Worm (Caenorhabditis elegans): Measurements from ENCODE around the gene H18N23.2.
"Not testable (repeated sequence)": the region's sequence is repeated elsewhere in the genome, so short reads cannot be mapped to it uniquely, and the experiment has no call there.

Gene H18N23.2

DNA sequence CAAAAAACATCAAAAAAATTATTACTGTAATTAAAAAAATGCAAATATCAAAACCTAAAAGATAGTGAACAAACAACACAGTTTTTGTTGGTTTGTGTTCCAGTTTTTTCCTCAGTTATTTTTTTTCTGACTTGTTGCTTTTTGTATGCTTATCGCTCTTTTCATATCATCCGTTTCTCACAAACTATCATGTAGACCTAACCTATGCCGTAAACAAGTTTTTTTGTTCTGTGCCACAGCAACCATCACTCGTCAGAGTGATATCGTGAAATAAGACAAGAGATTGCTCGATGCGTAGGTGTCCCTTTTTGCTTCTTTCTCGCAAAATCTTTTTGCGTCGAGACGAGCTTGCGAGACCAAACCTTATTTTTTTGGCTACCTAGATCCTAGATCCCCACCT is 31.6 kb upstream of the H18N23.2 start:
- TF ChIP-seq sea-1 (GFP tag; conservative IDR thresholded peaks at IDR 0.05) (no peak), pes-1 (GFP tag; IDR thresholded peaks at IDR 0.05) (no peak), B0310.2 (tag; optimal IDR thresholded peaks at IDR 0.05) (no peak), hmg-4 (GFP tag; optimal IDR thresholded peaks at IDR 0.05) (no peak), hmbx-1 (tag; optimal IDR thresholded peaks at IDR 0.05) (no peak), scrt-1 (GFP tag; IDR thresholded peaks at IDR 0.05) (no peak), tbx-11 (GFP tag; IDR thresholded peaks at IDR 0.05) (no peak), ets-7 (tag; optimal IDR thresholded peaks at IDR 0.05) (no peak), ama-1 (optimal IDR thresholded peaks at IDR 0.05) (no peak), hnd-1 (tag; optimal IDR thresholded peaks at IDR 0.05) (no peak), aly-1 (tag; optimal IDR thresholded peaks at IDR 0.05) (no peak), flt-1 (GFP tag; IDR thresholded peaks at IDR 0.05) (no peak), tra-4 (tag; optimal IDR thresholded peaks at IDR 0.05) (no peak), ceh-36 (tag; optimal IDR thresholded peaks at IDR 0.05) (no peak), ceh-13 (GFP tag; optimal IDR thresholded peaks at IDR 0.05) (no peak), tbx-37 (GFP tag; conservative IDR thresholded peaks at IDR 0.05) (no peak), F13C5.2 (tag; optimal IDR thresholded peaks at IDR 0.05) (no peak)

- TF ChIP-seq ceh-13 (GFP tag; optimal IDR thresholded peaks at IDR 0.05) (no peak), hnd-1 (tag; optimal IDR thresholded peaks at IDR 0.05) (no peak), B0310.2 (tag; optimal IDR thresholded peaks at IDR 0.05) (no peak), hmg-4 (GFP tag; optimal IDR thresholded peaks at IDR 0.05) (no peak), ceh-36 (tag; optimal IDR thresholded peaks at IDR 0.05) (no peak), scrt-1 (GFP tag; IDR thresholded peaks at IDR 0.05) (no peak), pes-1 (GFP tag; IDR thresholded peaks at IDR 0.05) (no peak), ets-7 (tag; optimal IDR thresholded peaks at IDR 0.05) (no peak), sea-1 (GFP tag; conservative IDR thresholded peaks at IDR 0.05) (no peak), tra-4 (tag; optimal IDR thresholded peaks at IDR 0.05) (no peak), ama-1 (optimal IDR thresholded peaks at IDR 0.05) (no peak), F13C5.2 (tag; optimal IDR thresholded peaks at IDR 0.05) (no peak), tbx-11 (GFP tag; IDR thresholded peaks at IDR 0.05) (no peak), aly-1 (tag; optimal IDR thresholded peaks at IDR 0.05) (no peak), flt-1 (GFP tag; IDR thresholded peaks at IDR 0.05) (no peak)
Measured at ce11 chrX:17670379-17671077, 29.9 kb upstream of the H18N23.2 start, which contains the start of gene T23E7.2. Gene T23E7.2, plus strand, starts transcription at chrX:17671027.

DNA sequence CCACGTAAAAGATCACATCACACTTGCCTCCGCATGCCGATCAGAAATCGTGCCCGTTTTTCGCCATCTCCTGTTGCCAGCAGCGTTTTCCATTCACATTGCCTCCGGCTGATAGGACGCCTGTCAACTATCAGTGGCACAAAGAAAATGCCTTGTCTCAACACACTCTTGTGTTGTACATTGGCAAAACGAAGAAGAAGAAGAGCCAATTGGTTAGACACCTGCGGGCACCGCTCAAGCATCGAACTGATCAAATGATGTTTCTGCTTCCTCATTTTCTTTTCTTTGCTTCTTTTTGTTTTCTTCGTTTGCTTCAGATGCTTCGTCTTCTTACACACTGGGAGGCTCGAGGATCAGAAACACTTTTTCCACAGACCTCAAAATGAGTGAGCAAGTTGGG is 26.6 kb upstream of the H18N23.2 start:
- no peak for TF ChIP-seq ets-7 (tag; optimal IDR thresholded peaks at IDR 0.05)
- TF ChIP-seq hnd-1 (tag; optimal IDR thresholded peaks at IDR 0.05) = no peak
- TF ChIP-seq tbx-37 (GFP tag; conservative IDR thresholded peaks at IDR 0.05) = no peak
- TF ChIP-seq tra-4 (tag; optimal IDR thresholded peaks at IDR 0.05) = no peak
- no peak for TF ChIP-seq F13C5.2 (tag; optimal IDR thresholded peaks at IDR 0.05)
- TF ChIP-seq ceh-36 (tag; optimal IDR thresholded peaks at IDR 0.05) = no peak
- TF ChIP-seq flt-1 (GFP tag; IDR thresholded peaks at IDR 0.05) = no peak
- no peak for TF ChIP-seq ama-1 (optimal IDR thresholded peaks at IDR 0.05)
- no peak for TF ChIP-seq ceh-13 (GFP tag; optimal IDR thresholded peaks at IDR 0.05)
- TF ChIP-seq pes-1 (GFP tag; IDR thresholded peaks at IDR 0.05) = no peak
- no peak for TF ChIP-seq scrt-1 (GFP tag; IDR thresholded peaks at IDR 0.05)
- no peak for TF ChIP-seq hmg-4 (GFP tag; optimal IDR thresholded peaks at IDR 0.05)
- no peak for TF ChIP-seq tbx-11 (GFP tag; IDR thresholded peaks at IDR 0.05)
- no peak for TF ChIP-seq hmbx-1 (tag; optimal IDR thresholded peaks at IDR 0.05)
- TF ChIP-seq aly-1 (tag; optimal IDR thresholded peaks at IDR 0.05) = no peak

DNA sequence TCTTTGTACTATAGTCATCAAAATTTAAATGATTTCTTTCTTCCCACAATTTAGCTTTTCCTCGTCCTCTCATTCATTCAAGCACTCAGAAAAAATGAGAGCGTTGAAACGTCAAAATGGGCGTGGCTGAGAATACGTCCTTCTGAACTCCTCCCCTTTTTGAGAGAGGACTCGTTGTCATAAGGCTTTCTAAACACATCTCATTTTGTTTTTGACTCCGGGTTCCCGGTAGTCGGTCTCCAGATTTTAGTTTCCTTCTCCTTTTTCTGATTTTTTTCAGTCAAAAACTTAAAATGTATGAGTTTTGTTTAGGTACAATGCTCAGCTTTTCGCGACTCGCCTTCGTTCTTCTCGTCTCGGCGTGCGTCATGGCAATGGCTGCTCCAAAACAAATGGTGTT is 21.5 kb upstream of the H18N23.2 start, which contains the start of gene nlp-6:
Gene nlp-6, plus strand, starts transcription at position 301 of the 400 bp plus-strand sequence.
- no peak for TF ChIP-seq scrt-1 (GFP tag; IDR thresholded peaks at IDR 0.05)
- no peak for TF ChIP-seq ets-7 (tag; optimal IDR thresholded peaks at IDR 0.05)
- no peak for TF ChIP-seq tbx-37 (GFP tag; conservative IDR thresholded peaks at IDR 0.05)
- TF ChIP-seq flt-1 (GFP tag; IDR thresholded peaks at IDR 0.05) = no peak
- TF ChIP-seq F13C5.2 (tag; optimal IDR thresholded peaks at IDR 0.05) = no peak
- TF ChIP-seq hmbx-1 (tag; optimal IDR thresholded peaks at IDR 0.05) = no peak
- no peak for TF ChIP-seq ama-1 (optimal IDR thresholded peaks at IDR 0.05)
- no peak for TF ChIP-seq pes-1 (GFP tag; IDR thresholded peaks at IDR 0.05)
- no peak for TF ChIP-seq hnd-1 (tag; optimal IDR thresholded peaks at IDR 0.05)
- no peak for TF ChIP-seq ceh-13 (GFP tag; optimal IDR thresholded peaks at IDR 0.05)
- TF ChIP-seq aly-1 (tag; optimal IDR thresholded peaks at IDR 0.05) = no peak
- no peak for TF ChIP-seq sea-1 (GFP tag; conservative IDR thresholded peaks at IDR 0.05)
- TF ChIP-seq tbx-11 (GFP tag; IDR thresholded peaks at IDR 0.05) = no peak
- no peak for TF ChIP-seq B0310.2 (tag; optimal IDR thresholded peaks at IDR 0.05)
- no peak for TF ChIP-seq tra-4 (tag; optimal IDR thresholded peaks at IDR 0.05)
- TF ChIP-seq ceh-36 (tag; optimal IDR thresholded peaks at IDR 0.05) = no peak
- TF ChIP-seq hmg-4 (GFP tag; optimal IDR thresholded peaks at IDR 0.05) = no peak

DNA sequence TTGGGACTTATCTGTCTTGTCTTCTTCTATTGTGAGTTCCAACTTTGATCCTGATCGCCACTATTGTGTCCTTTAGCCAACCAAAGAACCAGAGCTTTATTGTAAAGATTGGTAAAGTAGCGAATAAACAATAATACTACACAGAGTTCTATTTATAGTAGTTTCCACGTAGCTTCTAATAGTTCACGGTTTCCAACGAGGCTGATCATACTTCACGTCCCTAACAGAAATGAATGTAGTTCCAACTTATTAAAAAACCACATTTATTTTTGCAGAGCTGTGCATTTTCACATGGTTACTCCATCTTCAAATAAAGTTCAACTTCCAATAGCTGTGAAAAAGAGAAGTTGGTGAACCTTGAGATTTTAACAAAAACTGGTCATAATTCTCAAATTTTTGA is 8.7 kb upstream of the H18N23.2 start, which contains the start of gene tmem-218:
Gene tmem-218, plus strand, starts transcription at position 301 of the 400 bp plus-strand sequence.
- not testable (repeated sequence) for TF ChIP-seq hnd-1 (tag; optimal IDR thresholded peaks at IDR 0.05); tbx-37 (GFP tag; conservative IDR thresholded peaks at IDR 0.05); ceh-13 (GFP tag; optimal IDR thresholded peaks at IDR 0.05)

- TF ChIP-seq hmg-4 (GFP tag; optimal IDR thresholded peaks at IDR 0.05) (no peak), F13C5.2 (tag; optimal IDR thresholded peaks at IDR 0.05) (no peak), pes-1 (GFP tag; IDR thresholded peaks at IDR 0.05) (no peak), tra-4 (tag; optimal IDR thresholded peaks at IDR 0.05) (no peak), tbx-11 (GFP tag; IDR thresholded peaks at IDR 0.05) (no peak)
Measured at ce11 chrX:17643812-17644211, 3.1 kb upstream of the H18N23.2 start.

ce11 chrX:17642832-17643231 is 2.2 kb upstream of the H18N23.2 start:
- TF ChIP-seq scrt-1 (GFP tag; IDR thresholded peaks at IDR 0.05) = no peak
